Fruit fly (Drosophila melanogaster) whole organism, prepupa: ENCODE results near the gene Myo10A.

Source experiments
- CG15336 ChIP-seq: fragments of 200-800 bp; sonication (Bioruptor generic); IDR thresholded peaks from 2 replicates; pipeline ENCODE4 v1.3.6; 2022; ENCODE audit warnings: missing biosample characterization, missing genetic modification characterization
- CG34406 ChIP-seq: fragments of 200-800 bp; sonication (Bioruptor generic); optimal IDR thresholded peaks from 3 replicates; lab custom pipeline; 2016; ENCODE audit warnings: missing biosample characterization, missing genetic modification characterization
- CG6276 ChIP-seq: fragments of 200-800 bp; sonication (Bioruptor generic); optimal IDR thresholded peaks from 2 replicates; lab custom pipeline; 2017; ENCODE audit warnings: missing biosample characterization, mild to moderate bottlenecking, missing genetic modification characterization
- CG6792 ChIP-seq: fragments of 200-800 bp; sonication (Bioruptor generic); optimal IDR thresholded peaks from 3 replicates; lab custom pipeline; 2016; ENCODE audit warnings: missing biosample characterization, missing genetic modification characterization
- Eip93F ChIP-seq: fragments of 200-800 bp; sonication (Bioruptor generic); optimal IDR thresholded peaks from 2 replicates; lab custom pipeline; 2016; ENCODE audit warnings: missing biosample characterization, mild to moderate bottlenecking, missing genetic modification characterization
- Ets96B ChIP-seq: fragments of 200-800 bp; optimal IDR thresholded peaks from 2 replicates; lab custom pipeline; 2019; ENCODE audit warnings: missing biosample characterization, mild to moderate bottlenecking, missing genetic modification characterization, moderate library complexity
- Hr39 ChIP-seq: fragments of 200-800 bp; sonication (Bioruptor generic); optimal IDR thresholded peaks from 2 replicates; lab custom pipeline; 2016; ENCODE audit warnings: missing biosample characterization, missing genetic modification characterization
- Smox ChIP-seq: fragments of 200-800 bp; sonication (Bioruptor generic); optimal IDR thresholded peaks from 3 replicates; lab custom pipeline; 2016; ENCODE audit warnings: missing biosample characterization, missing genetic modification characterization
- cyc ChIP-seq: fragments of 200-800 bp; sonication (Bioruptor generic); optimal IDR thresholded peaks from 3 replicates; lab custom pipeline; 2016; ENCODE audit warnings: missing biosample characterization, missing genetic modification characterization
- esn ChIP-seq: fragments of 200-800 bp; sonication (Bioruptor generic); optimal IDR thresholded peaks from 2 replicates; lab custom pipeline; 2016; ENCODE audit warnings: missing biosample characterization, mild to moderate bottlenecking, missing genetic modification characterization, moderate library complexity

- peak; percentile 25 for TF ChIP-seq Ets96B (tag; lab: Kevin White, UChicago)
- peak; percentile 38 for TF ChIP-seq CG6792 (GFP tag; lab: Kevin White, UChicago)
- TF ChIP-seq Smox (GFP tag; lab: Kevin White, UChicago), result peak; percentile 43
- TF ChIP-seq cyc, result peak; percentile 19
- peak; percentile 85 for TF ChIP-seq Eip93F (GFP tag; lab: Kevin White, UChicago)
- TF ChIP-seq esn (GFP tag; lab: Kevin White, UChicago), result peak; percentile 49
- peak; percentile 1 for TF ChIP-seq CG34406
- peak; percentile 41; the same call in 1 of the 2 replicates for TF ChIP-seq CG15336 (GFP tag; lab: Robert Waterston, UW)
- TF ChIP-seq Hr39 (GFP tag; lab: Kevin White, UChicago), result peak; percentile 13
- TF ChIP-seq CG6276, result peak; percentile 10
Observed at dm6 chrX:10927110-10927509, 3.5 kb upstream of the Myo10A start, which contains the start of gene CG2145.
